Fruit fly (Drosophila melanogaster) whole organism, wandering third instar larva: ENCODE data around the gene Mur11Da.

Source experiments
- Abd-B ChIP-seq: fragments of >200 bp; optimal IDR thresholded peaks from 2 replicates; lab custom pipeline; 2017; ENCODE audit warnings: missing biosample characterization, missing genetic modification characterization
- CG9705 ChIP-seq: fragments of 200-800 bp; sonication (Bioruptor generic); optimal IDR thresholded peaks from 2 replicates; lab custom pipeline; 2018; ENCODE audit warnings: missing biosample characterization, mild to moderate bottlenecking, missing genetic modification characterization
- CrebA ChIP-seq: fragments of 200-800 bp; sonication (Bioruptor generic); optimal IDR thresholded peaks from 2 replicates; lab custom pipeline; 2016; ENCODE audit warnings: missing biosample characterization, mild to moderate bottlenecking, missing genetic modification characterization, borderline replicate concordance
- Dfd ChIP-seq: fragments of >200 bp; optimal IDR thresholded peaks from 2 replicates; lab custom pipeline; 2017; ENCODE audit warnings: missing biosample characterization, missing genetic modification characterization
- Dif ChIP-seq: fragments of 200-275, 200-300 bp; sonication (Bioruptor generic); optimal IDR thresholded peaks from 2 replicates; lab custom pipeline; 2018; ENCODE audit warnings: missing biosample characterization, missing genetic modification characterization; ENCODE audit not compliant: partially characterized antibody
- GATAd ChIP-seq: sonication (Bioruptor generic); optimal IDR thresholded peaks from 2 replicates; lab custom pipeline; 2016; ENCODE audit warnings: missing biosample characterization, missing genetic modification characterization
- HLH106 ChIP-seq: fragments of 200-800 bp; optimal IDR thresholded peaks from 3 replicates; lab custom pipeline; 2019; ENCODE audit warnings: missing biosample characterization, mild to moderate bottlenecking, missing genetic modification characterization, moderate library complexity
- Hnf4 ChIP-seq: fragments of 200-800 bp; sonication (Bioruptor generic); optimal IDR thresholded peaks from 2 replicates; lab custom pipeline; 2016; ENCODE audit warnings: missing biosample characterization, mild to moderate bottlenecking, missing genetic modification characterization
- Hr78 ChIP-seq: fragments of >200 bp; optimal IDR thresholded peaks from 2 replicates; lab custom pipeline; 2017; ENCODE audit warnings: missing biosample characterization, missing genetic modification characterization
- Hr83 ChIP-seq: fragments of 200-300 bp; sonication (Bioruptor generic); optimal IDR thresholded peaks from 2 replicates; lab custom pipeline; 2016; ENCODE audit warnings: missing biosample characterization, mild to moderate bottlenecking, missing genetic modification characterization, moderate library complexity; ENCODE audit not compliant: poor library complexity, severe bottlenecking
- Jra ChIP-seq: sonication (Bioruptor generic); optimal IDR thresholded peaks from 2 replicates; lab custom pipeline; 2016; ENCODE audit warnings: missing biosample characterization, missing genetic modification characterization
- Mio ChIP-seq: sonication (Bioruptor generic); optimal IDR thresholded peaks from 2 replicates; lab custom pipeline; 2016; ENCODE audit warnings: missing biosample characterization, missing genetic modification characterization
- Myc ChIP-seq: fragments of >200 bp; optimal IDR thresholded peaks from 2 replicates; lab custom pipeline; 2017
- N ChIP-seq: fragments of >200 bp; optimal IDR thresholded peaks from 2 replicates; lab custom pipeline; 2018; ENCODE audit warnings: missing biosample characterization, missing external identifiers, missing genetic modification characterization
- OdsH ChIP-seq: fragments of 200-800 bp; sonication (Bioruptor generic); optimal IDR thresholded peaks from 2 replicates; lab custom pipeline; 2016; ENCODE audit warnings: missing biosample characterization, mild to moderate bottlenecking, missing genetic modification characterization
- Sp1 ChIP-seq: fragments of 200-800 bp; sonication (Bioruptor generic); optimal IDR thresholded peaks from 3 replicates; lab custom pipeline; 2019; ENCODE audit warnings: missing biosample characterization, mild to moderate bottlenecking, missing genetic modification characterization, moderate library complexity
- Vsx2 ChIP-seq: fragments of 200-300, 225-300 bp; sonication (Bioruptor generic); optimal IDR thresholded peaks from 2 replicates; lab custom pipeline; 2018; ENCODE audit warnings: missing biosample characterization, missing genetic modification characterization; ENCODE audit not compliant: partially characterized antibody
- br ChIP-seq: fragments of 200-800 bp; sonication (Bioruptor generic); optimal IDR thresholded peaks from 2 replicates; lab custom pipeline; 2016; ENCODE audit warnings: missing biosample characterization, missing genetic modification characterization
- brk ChIP-seq: fragments of 200-800 bp; sonication (Bioruptor generic); optimal IDR thresholded peaks from 2 replicates; lab custom pipeline; 2016; ENCODE audit warnings: missing biosample characterization, mild to moderate bottlenecking, missing genetic modification characterization
- dl ChIP-seq, 2 experiments: fragments of 175-275, 200-275 bp in 1 of 2; fragments of 200-275 bp in 1 of 2; sonication (Bioruptor generic); optimal IDR thresholded peaks; lab custom pipeline; 2018; ENCODE audit warnings: mild to moderate bottlenecking in 2 of 2, missing biosample characterization in 2 of 2, missing genetic modification characterization in 2 of 2, moderate library complexity in 2 of 2; ENCODE audit not compliant: partially characterized antibody in 2 of 2, insufficient read depth in 1 of 2
- dmrt93B ChIP-seq: fragments of 200-800 bp; sonication (Bioruptor generic); optimal IDR thresholded peaks from 2 replicates; lab custom pipeline; 2018; ENCODE audit warnings: missing biosample characterization, mild to moderate bottlenecking, missing genetic modification characterization
- foxo ChIP-seq, 2 experiments: fragments of 200-800 bp; sonication (Bioruptor generic); optimal IDR thresholded peaks; 2 replicates in 1 of 2; 3 replicates in 1 of 2; lab custom pipeline; 2016 to 2017; ENCODE audit warnings: missing biosample characterization in 2 of 2, missing genetic modification characterization in 2 of 2
- fru ChIP-seq: fragments of 200-800 bp; sonication (Bioruptor generic); optimal IDR thresholded peaks from 3 replicates; lab custom pipeline; 2016; ENCODE audit warnings: missing biosample characterization, mild to moderate bottlenecking, missing genetic modification characterization
- h ChIP-seq: fragments of 200-800 bp; sonication (Bioruptor generic); optimal IDR thresholded peaks from 3 replicates; lab custom pipeline; 2016; ENCODE audit warnings: missing biosample characterization, mild to moderate bottlenecking, missing genetic modification characterization
- jim ChIP-seq: fragments of 175-275, 200-325 bp; sonication (Bioruptor generic); optimal IDR thresholded peaks from 2 replicates; lab custom pipeline; 2016; ENCODE audit warnings: missing biosample characterization, mild to moderate bottlenecking, missing genetic modification characterization
- lola ChIP-seq: fragments of >200 bp; optimal IDR thresholded peaks from 2 replicates; lab custom pipeline; 2017; ENCODE audit warnings: missing biosample characterization, missing genetic modification characterization
- pan ChIP-seq: fragments of >200 bp; optimal IDR thresholded peaks from 2 replicates; lab custom pipeline; 2017
- psq ChIP-seq: fragments of 200-800 bp; sonication (Bioruptor generic); optimal IDR thresholded peaks from 3 replicates; lab custom pipeline; 2017; ENCODE audit warnings: missing biosample characterization, mild to moderate bottlenecking, missing genetic modification characterization, moderate library complexity
- rgr ChIP-seq: fragments of 200-800 bp; sonication (Bioruptor generic); optimal IDR thresholded peaks from 3 replicates; lab custom pipeline; 2016; ENCODE audit warnings: missing biosample characterization, mild to moderate bottlenecking, missing genetic modification characterization
- sage ChIP-seq: fragments of 200-800 bp; sonication (Bioruptor generic); optimal IDR thresholded peaks from 2 replicates; lab custom pipeline; 2016; ENCODE audit warnings: missing biosample characterization, mild to moderate bottlenecking, missing genetic modification characterization
- sv ChIP-seq: fragments of 200-800 bp; sonication (Bioruptor generic); optimal IDR thresholded peaks from 3 replicates; lab custom pipeline; 2016; ENCODE audit warnings: missing biosample characterization, missing genetic modification characterization
- tai ChIP-seq: sonication (Bioruptor generic); optimal IDR thresholded peaks from 2 replicates; lab custom pipeline; 2016; ENCODE audit warnings: missing biosample characterization, missing genetic modification characterization
- usp ChIP-seq: fragments of >200 bp; optimal IDR thresholded peaks from 2 replicates; lab custom pipeline; 2017; ENCODE audit warnings: missing biosample characterization, missing genetic modification characterization
- woc ChIP-seq: sonication (Bioruptor generic); optimal IDR thresholded peaks from 2 replicates; lab custom pipeline; 2016; ENCODE audit warnings: missing biosample characterization, mild to moderate bottlenecking, missing genetic modification characterization

The Mur11Da gene

dm6 chrX:12957412-12957895, 10.2 kb upstream of the Mur11Da start, which contains the start of gene hec:
hec (minus strand) TSS chrX:12957462.
- TF ChIP-seq Dfd (GFP tag; lab: Kevin White, UChicago), result no peak
- no peak for TF ChIP-seq HLH106
- TF ChIP-seq Vsx2 (GFP tag; lab: Kevin White, UChicago), result no peak
- TF ChIP-seq Sp1, result no peak
- TF ChIP-seq CrebA, result no peak
- no peak for TF ChIP-seq h
- TF ChIP-seq, all 38 proteins: peak for 0

dm6 chrX:12958920-12959319, 8.8 kb upstream of the Mur11Da start, which contains the start of gene CG32642:
CG32642 (plus strand) TSS chrX:12959220.
- TF ChIP-seq sage, result no peak
- TF ChIP-seq Mio (GFP tag; lab: Kevin White, UChicago), result no peak
- TF ChIP-seq CG9705 (GFP tag; lab: Kevin White, UChicago), result no peak
- TF ChIP-seq Abd-B, result no peak
- no peak for TF ChIP-seq pan (lab: Kevin White, UChicago)
- TF ChIP-seq Myc, result no peak
- TF ChIP-seq rgr (GFP tag; lab: Kevin White, UChicago), result no peak
- TF ChIP-seq lola, result no peak
- TF ChIP-seq Dif (GFP tag; lab: Kevin White, UChicago), result no peak
- TF ChIP-seq br (GFP tag; lab: Kevin White, UChicago), result no peak
- no peak for TF ChIP-seq dl (GFP tag; optimal IDR thresholded peaks at IDR 0.05; lab: Kevin White, UChicago; ENCODE audit: insufficient read depth in 1 of 2, partially characterized antibody in 2 of 2)
- no peak for TF ChIP-seq sv
- TF ChIP-seq fru (GFP tag; lab: Kevin White, UChicago), result no peak
- no peak for TF ChIP-seq Hr78
- no peak for TF ChIP-seq dmrt93B
- TF ChIP-seq psq, result no peak

DNA sequence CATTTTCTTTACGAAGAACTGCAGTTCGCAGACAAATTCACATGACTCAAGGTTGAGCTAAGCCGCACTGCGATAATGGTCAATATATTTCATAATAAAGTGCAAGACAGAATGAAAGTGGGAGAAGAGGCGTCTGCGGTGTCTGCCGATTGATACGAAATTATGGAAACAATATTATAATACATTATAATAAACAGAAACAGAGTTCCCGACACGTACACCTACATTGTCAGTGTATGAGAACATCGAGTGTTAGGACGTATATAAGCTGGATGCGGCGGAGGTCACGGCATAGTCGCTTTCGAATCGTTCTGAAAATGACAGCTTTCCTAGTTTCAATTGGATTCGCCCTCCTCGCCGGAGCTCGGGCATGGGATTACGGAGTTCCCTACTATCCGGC, 2.7 kb downstream of the Mur11Da start, which contains the start of gene CG15721:
CG15721 (plus strand) TSS at position 301 of the 400 bp plus-strand sequence.
- TF ChIP-seq N (GFP tag; lab: Kevin White, UChicago) (no peak), sv (no peak)
- TF ChIP-seq, all 38 proteins: peak for 0

- TF ChIP-seq lola, result no peak
- no peak for TF ChIP-seq Dif (GFP tag; lab: Kevin White, UChicago)
- TF ChIP-seq Jra (GFP tag; lab: Kevin White, UChicago), result no peak
Observed at dm6 chrX:12976131-12976530, 8.4 kb downstream of the Mur11Da start, which contains the start of gene CG12716. CG12716 (minus strand) TSS chrX:12976231.

DNA sequence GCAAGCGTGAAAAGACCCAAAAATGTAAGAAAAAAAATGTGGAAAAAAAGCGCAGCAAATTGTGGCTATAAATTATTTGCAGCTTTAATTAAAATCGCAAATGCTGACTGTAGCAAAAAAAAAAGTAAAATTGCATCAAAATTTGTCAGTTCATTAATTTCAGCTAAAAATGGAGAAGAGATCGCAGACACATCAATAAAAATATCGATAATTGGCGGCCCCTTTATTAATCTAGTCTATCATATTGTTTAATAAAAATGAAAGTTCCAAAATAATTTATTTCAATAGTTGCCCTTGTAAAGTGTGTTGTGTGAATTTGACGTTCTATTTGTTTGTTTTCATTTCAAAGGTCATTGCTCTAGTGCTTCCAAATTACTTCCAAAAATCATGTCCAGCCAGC, 16.5 kb downstream of the Mur11Da start, which contains the start of gene CG32643:
CG32643 (plus strand) TSS at position 301 of the 400 bp plus-strand sequence.
- no peak for TF ChIP-seq Dfd (GFP tag; lab: Kevin White, UChicago)
- TF ChIP-seq GATAd (GFP tag; lab: Kevin White, UChicago), result no peak
- no peak for TF ChIP-seq jim
- no peak for TF ChIP-seq Abd-B
- TF ChIP-seq Hnf4 (GFP tag; lab: Kevin White, UChicago), result no peak
- no peak for TF ChIP-seq Myc
- TF ChIP-seq usp (GFP tag; lab: Kevin White, UChicago), result no peak
- no peak for TF ChIP-seq Hr83 (GFP tag; lab: Kevin White, UChicago)
- no peak for TF ChIP-seq rgr (GFP tag; lab: Kevin White, UChicago)
- TF ChIP-seq Sp1, result no peak
- TF ChIP-seq Hr78, result no peak
- no peak for TF ChIP-seq sage
- TF ChIP-seq sv, result no peak
- TF ChIP-seq CG9705 (GFP tag; lab: Kevin White, UChicago), result no peak
- TF ChIP-seq brk (GFP tag; lab: Kevin White, UChicago), result no peak
- TF ChIP-seq OdsH, result no peak
- TF ChIP-seq CrebA, result no peak
- TF ChIP-seq Jra (GFP tag; lab: Kevin White, UChicago), result no peak
- TF ChIP-seq, all 38 proteins: peak for 0

- TF ChIP-seq tai (GFP tag; lab: Kevin White, UChicago) (no peak), fru (GFP tag; lab: Kevin White, UChicago) (no peak), rgr (GFP tag; lab: Kevin White, UChicago) (no peak), HLH106 (no peak), GATAd (GFP tag; lab: Kevin White, UChicago) (no peak), Vsx2 (GFP tag; lab: Kevin White, UChicago) (no peak), Hr83 (GFP tag; lab: Kevin White, UChicago) (no peak), Dif (GFP tag; lab: Kevin White, UChicago) (no peak), usp (GFP tag; lab: Kevin White, UChicago) (no peak), foxo (GFP tag; optimal IDR thresholded peaks at IDR 0.05; lab: Kevin White, UChicago) (no peak), Myc (no peak), jim (no peak), woc (no peak), dmrt93B (no peak), sv (no peak), OdsH (no peak)
Observed at dm6 chrX:12986948-12987450, 19.3 kb downstream of the Mur11Da start.
